Fruit fly (Drosophila melanogaster) whole organism, embryonic: Measurements from ENCODE around the gene Tcs3.

Source experiments
- Blimp-1 ChIP-seq: fragments of 200-800 bp; sonication (Bioruptor generic); optimal IDR thresholded peaks from 3 replicates; lab custom pipeline; 2018; ENCODE audit warnings: missing biosample characterization, missing genetic modification characterization, mild to moderate bottlenecking, moderate library complexity, missing genetic modification reagents
- CG1024 ChIP-seq: fragments of 200-800 bp; sonication (Bioruptor generic); IDR thresholded peaks from 2 replicates; pipeline ENCODE4 v1.3.6; 2022; ENCODE audit warnings: missing biosample characterization, missing genetic modification characterization
- CG10979 ChIP-seq: fragments of 200-800 bp; sonication (Bioruptor generic); optimal IDR thresholded peaks from 2 replicates; lab custom pipeline; 2018; ENCODE audit warnings: missing biosample characterization, mild to moderate bottlenecking, missing genetic modification characterization, moderate library complexity
- CG1233 ChIP-seq: fragments of 200-800 bp; sonication (Bioruptor generic); optimal IDR thresholded peaks from 4 replicates; lab custom pipeline; 2018; ENCODE audit warnings: missing biosample characterization, mild to moderate bottlenecking, missing genetic modification characterization
- CG12391 ChIP-seq: fragments of 200-800 bp; sonication (Bioruptor generic); optimal IDR thresholded peaks from 3 replicates; lab custom pipeline; 2018; ENCODE audit warnings: missing biosample characterization, mild to moderate bottlenecking, missing genetic modification characterization, moderate library complexity
- CG17612 ChIP-seq: fragments of 200-800 bp; sonication (Bioruptor generic); IDR thresholded peaks from 2 replicates; pipeline ENCODE4 v1.3.6; 2022; ENCODE audit warnings: missing biosample characterization, missing genetic modification characterization
- CG17829 ChIP-seq: fragments of 200-800 bp; optimal IDR thresholded peaks from 2 replicates; lab custom pipeline; 2019; ENCODE audit warnings: missing biosample characterization, mild to moderate bottlenecking, missing genetic modification characterization, moderate library complexity
- CG2116 ChIP-seq: fragments of 200-800 bp; sonication (Bioruptor generic); optimal IDR thresholded peaks from 3 replicates; lab custom pipeline; 2018; ENCODE audit warnings: missing biosample characterization, mild to moderate bottlenecking, missing genetic modification characterization
- CG33557 ChIP-seq: fragments of 200-800 bp; sonication (Bioruptor generic); optimal IDR thresholded peaks from 2 replicates; lab custom pipeline; 2019; ENCODE audit warnings: missing biosample characterization, mild to moderate bottlenecking, missing genetic modification characterization, moderate library complexity
- CG4424 ChIP-seq: fragments of 200-800 bp; sonication (Bioruptor generic); optimal IDR thresholded peaks from 3 replicates; lab custom pipeline; 2016; ENCODE audit warnings: missing biosample characterization, missing genetic modification characterization
- CG6272 ChIP-seq: fragments of 200-800 bp; sonication (Bioruptor generic); IDR thresholded peaks from 2 replicates; pipeline ENCODE4 v1.3.6; 2022; ENCODE audit warnings: missing biosample characterization, missing genetic modification characterization
- CG7839 ChIP-seq: fragments of 200-800 bp; sonication (Bioruptor generic); optimal IDR thresholded peaks from 3 replicates; lab custom pipeline; 2018; ENCODE audit warnings: missing biosample characterization, mild to moderate bottlenecking, missing genetic modification characterization, moderate library complexity
- CG7928 ChIP-seq: fragments of 200-800 bp; sonication (Bioruptor generic); optimal IDR thresholded peaks from 2 replicates; lab custom pipeline; 2017; ENCODE audit warnings: missing biosample characterization, mild to moderate bottlenecking, missing genetic modification characterization
- CkIIα-i1 ChIP-seq: fragments of 200-800 bp; sonication (Bioruptor generic); IDR thresholded peaks from 2 replicates; pipeline ENCODE4 v1.3.6; 2022; ENCODE audit warnings: missing biosample characterization, missing genetic modification characterization
- CoRest ChIP-seq: fragments of 200-800 bp; sonication (Bioruptor generic); optimal IDR thresholded peaks from 3 replicates; lab custom pipeline; 2018; ENCODE audit warnings: missing biosample characterization, mild to moderate bottlenecking, missing genetic modification characterization, moderate library complexity
- CrebB ChIP-seq: fragments of 200-800 bp; sonication (Bioruptor generic); optimal IDR thresholded peaks from 3 replicates; lab custom pipeline; 2018; ENCODE audit warnings: missing biosample characterization, mild to moderate bottlenecking, missing genetic modification characterization
- Drgx ChIP-seq: fragments of 200-800 bp; sonication (Bioruptor generic); IDR thresholded peaks from 2 replicates; pipeline ENCODE4 v1.3.6; 2022; ENCODE audit warnings: missing biosample characterization, missing genetic modification characterization
- Eip74EF ChIP-seq, 2 experiments: fragments of 200-800 bp in 1 of 2; fragments of >200 bp in 1 of 2; sonication (Bioruptor generic) in 1 of 2; optimal IDR thresholded peaks; 2 replicates each; lab custom pipeline; 2017 to 2019; ENCODE audit warnings: missing biosample characterization in 2 of 2, missing genetic modification characterization in 2 of 2, mild to moderate bottlenecking in 1 of 2, moderate library complexity in 1 of 2
- Hmx ChIP-seq: fragments of 200-800 bp; sonication (Bioruptor generic); optimal IDR thresholded peaks from 2 replicates; lab custom pipeline; 2016; ENCODE audit warnings: missing biosample characterization, missing genetic modification characterization
- Hsf ChIP-seq: fragments of 200-800 bp; sonication (Bioruptor generic); optimal IDR thresholded peaks from 3 replicates; lab custom pipeline; 2016; ENCODE audit warnings: missing biosample characterization, missing genetic modification characterization
- Med ChIP-seq: fragments of 200-800 bp; sonication (Bioruptor generic); peaks from one replicate; lab custom pipeline; 2016; ENCODE audit warnings: missing biosample characterization, missing genetic modification characterization, mild to moderate bottlenecking, inconsistent platforms, moderate library complexity
- Mrtf ChIP-seq: fragments of 200-800 bp; sonication (Bioruptor generic); IDR thresholded peaks from 3 replicates; pipeline ENCODE4 v1.3.6; 2022; ENCODE audit warnings: missing biosample characterization, missing genetic modification characterization
- Myb ChIP-seq: fragments of 200-800 bp; sonication (Bioruptor generic); optimal IDR thresholded peaks from 2 replicates; lab custom pipeline; 2016; ENCODE audit warnings: missing biosample characterization, missing genetic modification characterization
- Sox100B ChIP-seq: fragments of 200-800 bp; sonication (Bioruptor generic); optimal IDR thresholded peaks from 3 replicates; lab custom pipeline; 2018; ENCODE audit warnings: missing biosample characterization, mild to moderate bottlenecking, missing genetic modification characterization
- Sry-β ChIP-seq: fragments of 200-800 bp; sonication (Bioruptor generic); optimal IDR thresholded peaks from 2 replicates; lab custom pipeline; 2018; ENCODE audit warnings: missing biosample characterization, mild to moderate bottlenecking, missing genetic modification characterization, moderate library complexity
- bab2 ChIP-seq: fragments of 200-800 bp; sonication (Bioruptor generic); optimal IDR thresholded peaks from 2 replicates; lab custom pipeline; 2016; ENCODE audit warnings: missing biosample characterization, missing genetic modification characterization
- bsh ChIP-seq, 2 experiments: fragments of 200-800 bp; sonication (Bioruptor generic); optimal IDR thresholded peaks; 2 replicates each; lab custom pipeline; 2017 to 2018; ENCODE audit warnings: mild to moderate bottlenecking in 2 of 2, missing biosample characterization in 2 of 2, missing genetic modification characterization in 2 of 2, moderate library complexity in 1 of 2
- caup ChIP-seq: fragments of 200-800 bp; sonication (Bioruptor generic); optimal IDR thresholded peaks from 3 replicates; lab custom pipeline; 2017; ENCODE audit warnings: missing biosample characterization, mild to moderate bottlenecking, missing genetic modification characterization, moderate library complexity; ENCODE audit not compliant: severe bottlenecking
- ci ChIP-seq: fragments of 200-800 bp; sonication (Bioruptor generic); IDR thresholded peaks from 3 replicates; pipeline ENCODE4 v1.3.6; 2022; ENCODE audit warnings: missing biosample characterization, missing genetic modification characterization
- dan ChIP-seq: fragments of 200-800 bp; sonication (Bioruptor generic); IDR thresholded peaks from 2 replicates; pipeline ENCODE4 v1.3.6; 2022; ENCODE audit warnings: missing biosample characterization, missing genetic modification characterization
- fd96Cb ChIP-seq: fragments of 200-800 bp; sonication (Bioruptor generic); optimal IDR thresholded peaks from 2 replicates; lab custom pipeline; 2018; ENCODE audit warnings: missing biosample characterization, mild to moderate bottlenecking, missing genetic modification characterization, moderate library complexity
- grau ChIP-seq: fragments of 200-800 bp; optimal IDR thresholded peaks from 3 replicates; lab custom pipeline; 2019; ENCODE audit warnings: missing biosample characterization, mild to moderate bottlenecking, missing genetic modification characterization, moderate library complexity
- jing ChIP-seq: fragments of 200-800 bp; sonication (Bioruptor generic); optimal IDR thresholded peaks from 2 replicates; lab custom pipeline; 2018; ENCODE audit warnings: missing biosample characterization, mild to moderate bottlenecking, missing genetic modification characterization
- lab ChIP-seq: fragments of 200-800 bp; sonication (Bioruptor generic); optimal IDR thresholded peaks from 3 replicates; lab custom pipeline; 2017; ENCODE audit warnings: missing biosample characterization, missing genetic modification characterization, mild to moderate bottlenecking, moderate library complexity, missing genetic modification reagents
- lbe ChIP-seq: fragments of 200-800 bp; sonication (Bioruptor generic); optimal IDR thresholded peaks from 2 replicates; lab custom pipeline; 2016; ENCODE audit warnings: missing biosample characterization, mild to moderate bottlenecking, missing genetic modification characterization
- mam ChIP-seq: fragments of 200-800 bp; sonication (Bioruptor generic); optimal IDR thresholded peaks from 3 replicates; lab custom pipeline; 2016; ENCODE audit warnings: missing biosample characterization, missing genetic modification characterization
- nom ChIP-seq: fragments of 200-800 bp; sonication (Bioruptor generic); optimal IDR thresholded peaks from 2 replicates; lab custom pipeline; 2017; ENCODE audit warnings: missing biosample characterization, missing genetic modification characterization, mild to moderate bottlenecking, moderate library complexity, missing genetic modification reagents
- pho ChIP-seq: fragments of 200-800 bp; sonication (Bioruptor generic); optimal IDR thresholded peaks from 2 replicates; lab custom pipeline; 2016; ENCODE audit warnings: missing biosample characterization, missing genetic modification characterization
- ro ChIP-seq: fragments of 200-800 bp; sonication (Bioruptor generic); IDR thresholded peaks from 2 replicates; pipeline ENCODE4 v1.3.6; 2022; ENCODE audit warnings: missing biosample characterization, missing genetic modification characterization
- sens ChIP-seq: fragments of 200-800 bp; sonication (Bioruptor generic); peaks from one replicate; lab custom pipeline; 2016; ENCODE audit warnings: missing biosample characterization, missing genetic modification characterization
- sens-2 ChIP-seq: fragments of 200-800 bp; sonication (Bioruptor generic); IDR thresholded peaks from 2 replicates; pipeline ENCODE4 v1.3.6; 2022; ENCODE audit warnings: missing biosample characterization, missing genetic modification characterization
- slbo ChIP-seq: fragments of 200-800 bp; sonication (Bioruptor generic); IDR thresholded peaks from 2 replicates; pipeline ENCODE4 v1.3.6; 2022; ENCODE audit warnings: missing biosample characterization, missing genetic modification characterization
- toy ChIP-seq: fragments of 200-800 bp; sonication (Bioruptor generic); IDR thresholded peaks from 2 replicates; pipeline ENCODE4 v1.3.6; 2022; ENCODE audit warnings: missing biosample characterization, missing genetic modification characterization

Gene Tcs3

DNA sequence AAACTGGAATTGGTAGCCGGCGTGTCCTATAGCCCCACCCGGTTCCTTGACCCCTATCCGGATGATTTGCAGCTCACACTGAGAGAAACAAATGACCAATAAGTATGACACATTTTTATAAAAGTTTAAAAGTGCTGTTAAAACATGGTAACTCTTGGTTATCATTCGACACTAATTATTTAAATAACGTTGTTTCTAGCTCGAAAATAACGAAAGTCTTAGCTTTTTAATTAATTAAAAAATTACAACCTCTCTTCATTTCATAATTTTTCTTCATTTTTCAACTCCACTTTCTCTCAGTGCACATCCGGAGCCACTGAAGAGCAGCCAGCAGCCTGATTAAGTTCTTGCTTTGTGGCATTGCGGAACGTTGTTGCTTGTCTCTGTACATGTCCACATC is 12.4 kb downstream of the Tcs3 start:
- TF ChIP-seq fd96Cb (tag; lab: Kevin White, UChicago) = peak; percentile 13
- TF ChIP-seq bab2 (GFP tag; lab: Kevin White, UChicago) = no peak
- no peak for TF ChIP-seq CG17829 (tag; lab: Kevin White, UChicago)
- peak; percentile 75 for TF ChIP-seq sens
- no peak for TF ChIP-seq mam
- peak in 1 of 2 experiments; percentile 64 for TF ChIP-seq bsh (GFP tag; optimal IDR thresholded peaks at IDR 0.05; lab: Kevin White, UChicago)
- TF ChIP-seq Sry-β (GFP tag; lab: Kevin White, UChicago) = no peak
- TF ChIP-seq caup = no peak
- no peak for TF ChIP-seq Myb (GFP tag; lab: Kevin White, UChicago)
- peak; percentile 6 for TF ChIP-seq Hsf
- TF ChIP-seq Drgx = peak; percentile 63
- TF ChIP-seq CoRest = no peak
- TF ChIP-seq CG10979 = peak; percentile 16
- peak; percentile 44 for TF ChIP-seq Med
- TF ChIP-seq CG7839 (tag; lab: Kevin White, UChicago) = peak; percentile 8
- TF ChIP-seq pho (GFP tag; lab: Kevin White, UChicago) = no peak
- TF ChIP-seq Blimp-1 (GFP tag; lab: Kevin White, UChicago) = peak; percentile 30
- TF ChIP-seq CG12391 (tag; lab: Kevin White, UChicago) = peak; percentile 1
- TF ChIP-seq slbo (GFP tag; lab: Robert Waterston, UW) = no peak
- peak; percentile 6 for TF ChIP-seq Sox100B (GFP tag; lab: Kevin White, UChicago)
- TF ChIP-seq grau (tag; lab: Kevin White, UChicago) = peak; percentile 5
- TF ChIP-seq lbe (GFP tag; lab: Kevin White, UChicago) = peak; percentile 47
- peak; percentile 89 for TF ChIP-seq nom
- TF ChIP-seq CG4424 (GFP tag; lab: Kevin White, UChicago) = peak; percentile 9
- no peak for TF ChIP-seq Mrtf (GFP tag; lab: Robert Waterston, UW)
- no peak for TF ChIP-seq CkIIα-i1 (GFP tag; lab: Robert Waterston, UW)
- no peak for TF ChIP-seq CG7928 (GFP tag; lab: Kevin White, UChicago)

DNA sequence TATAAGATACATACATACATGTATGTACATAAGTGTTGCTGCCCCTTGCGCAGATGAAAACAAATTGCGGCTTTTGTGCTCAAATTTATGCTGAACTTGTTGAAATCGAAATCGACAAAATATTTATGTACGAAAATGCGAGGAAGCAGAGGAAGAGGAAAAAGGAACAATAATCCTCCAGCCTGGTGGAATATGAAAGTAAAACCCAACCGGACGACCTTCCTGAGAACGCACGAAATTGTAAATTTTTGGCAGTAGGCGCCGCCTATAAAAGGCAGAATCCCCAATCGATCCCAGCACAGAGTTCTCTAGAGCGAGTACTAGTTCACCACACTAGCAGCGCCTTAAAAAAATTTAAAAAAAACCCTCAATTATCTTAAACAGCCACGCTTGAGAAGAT is 12.8 kb downstream of the Tcs3 start, which contains the start of gene Cpr72Eb:
Cpr72Eb (plus strand) TSS at position 301 of the 400 bp plus-strand sequence.
- TF ChIP-seq CG1024 (GFP tag; lab: Robert Waterston, UW) (no peak), CG17612 (GFP tag; lab: Robert Waterston, UW) (no peak), jing (GFP tag; lab: Kevin White, UChicago) (no peak), lab (no peak), dan (GFP tag; lab: Robert Waterston, UW) (no peak), CG1233 (GFP tag; lab: Kevin White, UChicago) (no peak), CG6272 (GFP tag; lab: Robert Waterston, UW) (no peak), CG2116 (GFP tag; lab: Kevin White, UChicago) (no peak), Eip74EF (GFP tag; optimal IDR thresholded peaks at IDR 0.05; lab: Kevin White, UChicago) (no peak), Hmx (no peak), ci (GFP tag; lab: Robert Waterston, UW) (no peak), CG33557 (no peak), CrebB (tag; lab: Kevin White, UChicago) (no peak), toy (no peak), ro (no peak), sens-2 (no peak)
